Fruit fly (Drosophila melanogaster) whole organism, adult: ENCODE data around the gene dpr20.
A peak's percentile ranks its signal among the peaks of the same experiment; 100 is the strongest.

Experiments
- CG11617 ChIP-seq: fragments of 200-800 bp; sonication (Bioruptor generic); optimal IDR thresholded peaks from 2 replicates; lab custom pipeline; 2017; ENCODE audit warnings: mild to moderate bottlenecking, missing biosample characterization, missing genetic modification reagents, missing genetic modification characterization
- CG12768 ChIP-seq: fragments of 200-800 bp; sonication (Bioruptor generic); optimal IDR thresholded peaks from 2 replicates; lab custom pipeline; 2017; ENCODE audit warnings: missing biosample characterization, missing genetic modification characterization, mild to moderate bottlenecking, moderate library complexity, missing genetic modification reagents
- CG14711 ChIP-seq: fragments of 200-800 bp; sonication (Bioruptor generic); optimal IDR thresholded peaks from 2 replicates; lab custom pipeline; 2018; ENCODE audit warnings: missing biosample characterization, mild to moderate bottlenecking, missing genetic modification characterization, moderate library complexity
- CG1620 ChIP-seq: fragments of 200-800 bp; sonication (Bioruptor generic); optimal IDR thresholded peaks from 2 replicates; lab custom pipeline; 2016; ENCODE audit warnings: missing biosample characterization, missing genetic modification characterization
- CG33017 ChIP-seq: fragments of 200-800 bp; sonication (Bioruptor generic); optimal IDR thresholded peaks from 2 replicates; lab custom pipeline; 2018; ENCODE audit warnings: missing biosample characterization, mild to moderate bottlenecking, missing genetic modification characterization, moderate library complexity
- CG5204 ChIP-seq: fragments of 200-800 bp; sonication (Bioruptor generic); optimal IDR thresholded peaks from 2 replicates; lab custom pipeline; 2016; ENCODE audit warnings: missing biosample characterization, missing genetic modification characterization
- CG7045 ChIP-seq: fragments of 200-800 bp; sonication (Bioruptor generic); optimal IDR thresholded peaks from 2 replicates; lab custom pipeline; 2017; ENCODE audit warnings: missing biosample characterization, mild to moderate bottlenecking, missing genetic modification characterization
- CG7101 ChIP-seq: fragments of 200-800 bp; sonication (Bioruptor generic); optimal IDR thresholded peaks from 2 replicates; lab custom pipeline; 2018; ENCODE audit warnings: missing biosample characterization, mild to moderate bottlenecking, missing genetic modification characterization, moderate library complexity
- Clk ChIP-seq: fragments of 200-800 bp; sonication (Bioruptor generic); optimal IDR thresholded peaks from 2 replicates; lab custom pipeline; 2017; ENCODE audit warnings: missing biosample characterization, missing genetic modification characterization
- Crg-1 ChIP-seq: fragments of 200-800 bp; sonication (Bioruptor generic); optimal IDR thresholded peaks from 2 replicates; lab custom pipeline; 2016; ENCODE audit warnings: missing biosample characterization, missing genetic modification characterization
- Hr96 ChIP-seq: fragments of 200-800 bp; sonication (Bioruptor generic); optimal IDR thresholded peaks from 2 replicates; lab custom pipeline; 2016; ENCODE audit warnings: missing biosample characterization, missing genetic modification characterization
- Mnt ChIP-seq: fragments of 200-800 bp; sonication (Bioruptor generic); optimal IDR thresholded peaks from 2 replicates; lab custom pipeline; 2016; ENCODE audit warnings: missing biosample characterization, mild to moderate bottlenecking, missing genetic modification characterization
- bab1 ChIP-seq: fragments of 200-800 bp; sonication (Bioruptor generic); optimal IDR thresholded peaks from 3 replicates; lab custom pipeline; 2019; ENCODE audit warnings: missing biosample characterization, mild to moderate bottlenecking, missing genetic modification characterization, moderate library complexity
- cic ChIP-seq: fragments of 200-800 bp; sonication (Bioruptor generic); optimal IDR thresholded peaks from 2 replicates; lab custom pipeline; 2017; ENCODE audit warnings: missing biosample characterization, mild to moderate bottlenecking, missing genetic modification characterization, moderate library complexity
- cnc ChIP-seq, 2 experiments: fragments of >200 bp; optimal IDR thresholded peaks; 2 replicates each; lab custom pipeline; 2017
- kay ChIP-seq: fragments of 200-800 bp; sonication (Bioruptor generic); peaks from one replicate; lab custom pipeline; 2016; ENCODE audit warnings: missing biosample characterization, missing genetic modification characterization, borderline replicate concordance
- ovo ChIP-seq: fragments of 200-800 bp; sonication (Bioruptor generic); optimal IDR thresholded peaks from 2 replicates; lab custom pipeline; 2016; ENCODE audit warnings: missing biosample characterization, missing genetic modification characterization
- pad ChIP-seq: fragments of 200-800 bp; sonication (Bioruptor generic); optimal IDR thresholded peaks from 3 replicates; lab custom pipeline; 2017; ENCODE audit warnings: missing biosample characterization, missing genetic modification characterization, mild to moderate bottlenecking, moderate library complexity, missing genetic modification reagents
- tj ChIP-seq: fragments of 200-800 bp; sonication (Bioruptor generic); optimal IDR thresholded peaks from 3 replicates; lab custom pipeline; 2017; ENCODE audit warnings: missing biosample characterization, mild to moderate bottlenecking, missing genetic modification characterization, moderate library complexity
- toe ChIP-seq: fragments of 200-800 bp; sonication (Bioruptor generic); optimal IDR thresholded peaks from 2 replicates; lab custom pipeline; 2016; ENCODE audit warnings: missing biosample characterization, missing genetic modification characterization

The dpr20 gene

dm6 chr3L:900466-901249, 43.6 kb upstream of the dpr20 start:
- TF ChIP-seq CG7045 (GFP tag; lab: Kevin White, UChicago): no peak
- TF ChIP-seq Hr96 (GFP tag; lab: Kevin White, UChicago): no peak
- no peak for TF ChIP-seq CG12768 (GFP tag; lab: Kevin White, UChicago)
- no peak for TF ChIP-seq CG11617
- no peak for TF ChIP-seq kay (GFP tag; lab: Kevin White, UChicago)
- no peak for TF ChIP-seq bab1 (GFP tag; lab: Kevin White, UChicago)
- TF ChIP-seq toe (GFP tag; lab: Kevin White, UChicago): no peak
- TF ChIP-seq Mnt (GFP tag; lab: Kevin White, UChicago): no peak
- TF ChIP-seq ovo (GFP tag; lab: Kevin White, UChicago): no peak
- no peak for TF ChIP-seq cnc (optimal IDR thresholded peaks at IDR 0.05; lab: Kevin White, UChicago)
- no peak for TF ChIP-seq Crg-1
- no peak for TF ChIP-seq pad (GFP tag; lab: Kevin White, UChicago)
- no peak for TF ChIP-seq CG33017
- TF ChIP-seq CG5204 (GFP tag; lab: Kevin White, UChicago): no peak
- no peak for TF ChIP-seq CG1620
- no peak for TF ChIP-seq tj (GFP tag; lab: Kevin White, UChicago)
- no peak for TF ChIP-seq CG14711 (tag; lab: Kevin White, UChicago)
- TF ChIP-seq cic: no peak
- TF ChIP-seq CG7101 (tag; lab: Kevin White, UChicago): no peak
- no peak for TF ChIP-seq Clk (GFP tag; lab: Kevin White, UChicago)

dm6 chr3L:899304-899703, 42.3 kb upstream of the dpr20 start:
- TF ChIP-seq Hr96 (GFP tag; lab: Kevin White, UChicago): no peak
- TF ChIP-seq cic: no peak
- no peak for TF ChIP-seq ovo (GFP tag; lab: Kevin White, UChicago)
- no peak for TF ChIP-seq CG7045 (GFP tag; lab: Kevin White, UChicago)
- no peak for TF ChIP-seq CG1620
- no peak for TF ChIP-seq CG7101 (tag; lab: Kevin White, UChicago)
- no peak for TF ChIP-seq kay (GFP tag; lab: Kevin White, UChicago)
- TF ChIP-seq tj (GFP tag; lab: Kevin White, UChicago): no peak
- TF ChIP-seq CG11617: no peak
- TF ChIP-seq bab1 (GFP tag; lab: Kevin White, UChicago): no peak
- TF ChIP-seq Clk (GFP tag; lab: Kevin White, UChicago): no peak
- no peak for TF ChIP-seq Crg-1

dm6 chr3L:897080-897479, 40.0 kb upstream of the dpr20 start, which contains the start of gene CG34057:
Gene CG34057 (plus strand): TSS chr3L:897380.
- TF ChIP-seq tj (GFP tag; lab: Kevin White, UChicago): no peak
- no peak for TF ChIP-seq Hr96 (GFP tag; lab: Kevin White, UChicago)
- TF ChIP-seq toe (GFP tag; lab: Kevin White, UChicago): no peak
- TF ChIP-seq Mnt (GFP tag; lab: Kevin White, UChicago): no peak
- TF ChIP-seq CG1620: no peak
- TF ChIP-seq cic: no peak
- TF ChIP-seq ovo (GFP tag; lab: Kevin White, UChicago): no peak
- no peak for TF ChIP-seq CG12768 (GFP tag; lab: Kevin White, UChicago)
- no peak for TF ChIP-seq kay (GFP tag; lab: Kevin White, UChicago)
- TF ChIP-seq Clk (GFP tag; lab: Kevin White, UChicago): no peak
- no peak for TF ChIP-seq CG33017
- TF ChIP-seq pad (GFP tag; lab: Kevin White, UChicago): no peak
- TF ChIP-seq cnc (optimal IDR thresholded peaks at IDR 0.05; lab: Kevin White, UChicago): no peak

dm6 chr3L:895314-895980, 38.4 kb upstream of the dpr20 start, which contains the start of gene CG34056:
Gene CG34056 (plus strand): TSS chr3L:895951.
- peak; percentile 80 for TF ChIP-seq CG14711 (tag; lab: Kevin White, UChicago)
- no peak for TF ChIP-seq CG11617
- TF ChIP-seq pad (GFP tag; lab: Kevin White, UChicago): peak; percentile 34
- peak; percentile 64 for TF ChIP-seq Clk (GFP tag; lab: Kevin White, UChicago)
- no peak for TF ChIP-seq cnc (optimal IDR thresholded peaks at IDR 0.05; lab: Kevin White, UChicago)
- peak; percentile 71 for TF ChIP-seq bab1 (GFP tag; lab: Kevin White, UChicago)
- TF ChIP-seq cic: no peak
- TF ChIP-seq CG5204 (GFP tag; lab: Kevin White, UChicago): peak; percentile 69
- peak; percentile 90 for TF ChIP-seq CG12768 (GFP tag; lab: Kevin White, UChicago)
- TF ChIP-seq Hr96 (GFP tag; lab: Kevin White, UChicago): peak; percentile 63
- TF ChIP-seq tj (GFP tag; lab: Kevin White, UChicago): peak; percentile 4
- TF ChIP-seq ovo (GFP tag; lab: Kevin White, UChicago): no peak
- peak; percentile 81 for TF ChIP-seq toe (GFP tag; lab: Kevin White, UChicago)
- TF ChIP-seq CG33017: peak; percentile 88
- TF ChIP-seq Mnt (GFP tag; lab: Kevin White, UChicago): no peak
- no peak for TF ChIP-seq Crg-1
- peak; percentile 79 for TF ChIP-seq CG7101 (tag; lab: Kevin White, UChicago)
- TF ChIP-seq kay (GFP tag; lab: Kevin White, UChicago): peak; percentile 97
- peak; percentile 90 for TF ChIP-seq CG7045 (GFP tag; lab: Kevin White, UChicago)
- TF ChIP-seq CG1620: no peak

- TF ChIP-seq bab1 (GFP tag; lab: Kevin White, UChicago) (no peak), kay (GFP tag; lab: Kevin White, UChicago) (no peak)
These were observed 31.3 kb upstream of the dpr20 start for dm6 chr3L:888372-888771.
